Fruit fly (Drosophila melanogaster): ENCODE measurements around the gene CG32814.

Gene CG32814

dm6 chrX:1030478-1030877, 4.0 kb upstream of the CG32814 start, which contains the start of the genes Cdc45 and Rpp21 (continued):
- TF ChIP-seq sens (GFP tag) (peak; percentile 50), grn (GFP tag; optimal IDR thresholded peaks at IDR 0.05) (no peak), ftz-f1 (GFP tag; optimal IDR thresholded peaks at IDR 0.05) (no peak), YL-1 (GFP tag; optimal IDR thresholded peaks at IDR 0.05) (peak; percentile 53), maf-S (GFP tag; optimal IDR thresholded peaks at IDR 0.05) (no peak), crol (GFP tag; IDR thresholded peaks at IDR 0.05) (no peak), CG3281 (GFP tag; optimal IDR thresholded peaks at IDR 0.05) (no peak), MBD-R2 (GFP tag; IDR thresholded peaks at IDR 0.05) (peak; percentile 77), Dbx (GFP tag; IDR thresholded peaks at IDR 0.05) (0 out of 3 replicates have a peak, but pooled peaks have one; percentile 9), row (GFP tag; IDR thresholded peaks at IDR 0.05) (0 out of 3 replicates have a peak, but pooled peaks have one; percentile 16), prd (optimal IDR thresholded peaks at IDR 0.05) (no peak), prd (GFP tag; IDR thresholded peaks at IDR 0.05) (no peak), Jarid2 (GFP tag; optimal IDR thresholded peaks at IDR 0.05) (no peak), Ssrp (tag; optimal IDR thresholded peaks at IDR 0.05) (no peak), Doc2 (GFP tag; IDR thresholded peaks at IDR 0.05) (no peak), crp (GFP tag; optimal IDR thresholded peaks at IDR 0.05) (peak; percentile 32 to 86), Myb (GFP tag; optimal IDR thresholded peaks at IDR 0.05) (peak; percentile 46), CG9797 (GFP tag; optimal IDR thresholded peaks at IDR 0.05) (peak; percentile 86), bsh (GFP tag; optimal IDR thresholded peaks at IDR 0.05) (no peak), gfzf (GFP tag; optimal IDR thresholded peaks at IDR 0.05) (peak; percentile 86), CG4730 (GFP tag; IDR thresholded peaks at IDR 0.05) (no peak), CG4360 (GFP tag; IDR thresholded peaks at IDR 0.05) (no peak), dm (GFP tag; optimal IDR thresholded peaks at IDR 0.05) (peak; percentile 69), CG14710 (tag; optimal IDR thresholded peaks at IDR 0.05) (peak; percentile 39), CG4617 (GFP tag; optimal IDR thresholded peaks at IDR 0.05; ENCODE audit: borderline replicate concordance) (peak; percentile 31), HLH4C (GFP tag; IDR thresholded peaks at IDR 0.05; ENCODE audit: partially characterized antibody) (0 out of 3 replicates have a peak, but pooled peaks have one; percentile 28), Fer1 (GFP tag; optimal IDR thresholded peaks at IDR 0.05) (no peak), zfh1 (GFP tag; IDR thresholded peaks at IDR 0.05) (no peak), Lhr (GFP tag; optimal IDR thresholded peaks at IDR 0.05) (peak; percentile 33), Rfx (GFP tag; IDR thresholded peaks at IDR 0.05) (peak; percentile 17; the same call in 1 of the 2 replicates), Blimp-1 (GFP tag; optimal IDR thresholded peaks at IDR 0.05) (peak; percentile 37), zfh2 (GFP tag; optimal IDR thresholded peaks at IDR 0.05) (no peak), CG3995 (GFP tag; optimal IDR thresholded peaks at IDR 0.05) (peak; percentile 22), E2f2 (GFP tag; IDR thresholded peaks at IDR 0.05) (peak; percentile 89), Dp (GFP tag; optimal IDR thresholded peaks at IDR 0.05) (peak; percentile 81), CG2889 (GFP tag; IDR thresholded peaks at IDR 0.05) (no peak), CG12659 (GFP tag; optimal IDR thresholded peaks at IDR 0.05) (peak; percentile 16), slou (GFP tag; optimal IDR thresholded peaks at IDR 0.05) (no peak), Vsx1 (GFP tag; optimal IDR thresholded peaks at IDR 0.05) (no peak), Atf3 (GFP tag; optimal IDR thresholded peaks at IDR 0.05) (no peak), Dll (GFP tag; IDR thresholded peaks at IDR 0.05; ENCODE audit: partially characterized antibody) (peak; percentile 61; the same call in 2 of the 4 replicates), disco-r (GFP tag; optimal IDR thresholded peaks at IDR 0.05) (no peak), CG2712 (tag; optimal IDR thresholded peaks at IDR 0.05) (peak; percentile 8), CG10267 (tag; optimal IDR thresholded peaks at IDR 0.05) (peak; percentile 34), cato (GFP tag; optimal IDR thresholded peaks at IDR 0.05; ENCODE audit: borderline replicate concordance) (no peak), Sin3A (optimal IDR thresholded peaks at IDR 0.05) (peak; percentile 73), tna (GFP tag; IDR thresholded peaks at IDR 0.05; ENCODE audit: partially characterized antibody) (no peak), Ets97D (GFP tag; optimal IDR thresholded peaks at IDR 0.05) (peak; percentile 43), unc-4 (GFP tag; IDR thresholded peaks at IDR 0.05; ENCODE audit: partially characterized antibody) (0 out of 2 replicates have a peak, but pooled peaks have one; percentile 36), CTCF (GFP tag; optimal IDR thresholded peaks at IDR 0.05) (peak; percentile 21), twi (tag; optimal IDR thresholded peaks at IDR 0.05) (peak; percentile 34)

Measured in whole organism, embryonic.